Worm (Caenorhabditis elegans) whole organism, L4/young adult: Measurements from ENCODE around the gene D1086.21.

Experiments used
- W03F9.2 ChIP-seq: fragments of 150-350 bp; optimal IDR thresholded peaks from 2 replicates; lab custom pipeline; 2014; ENCODE audit warnings: missing biosample characterization, missing genetic modification characterization
- dao-5 ChIP-seq: sonication (generic microtip); optimal IDR thresholded peaks from 2 replicates; lab custom pipeline; 2016; ENCODE audit warnings: missing genotype, missing genetic modification characterization, moderate library complexity, missing compliant biosample characterization
- him-1 ChIP-seq: sonication (generic microtip); optimal IDR thresholded peaks from 2 replicates; lab custom pipeline; 2016; ENCODE audit warnings: missing genotype, missing genetic modification reagents, missing genetic modification characterization, missing compliant biosample characterization

The D1086.21 gene

DNA sequence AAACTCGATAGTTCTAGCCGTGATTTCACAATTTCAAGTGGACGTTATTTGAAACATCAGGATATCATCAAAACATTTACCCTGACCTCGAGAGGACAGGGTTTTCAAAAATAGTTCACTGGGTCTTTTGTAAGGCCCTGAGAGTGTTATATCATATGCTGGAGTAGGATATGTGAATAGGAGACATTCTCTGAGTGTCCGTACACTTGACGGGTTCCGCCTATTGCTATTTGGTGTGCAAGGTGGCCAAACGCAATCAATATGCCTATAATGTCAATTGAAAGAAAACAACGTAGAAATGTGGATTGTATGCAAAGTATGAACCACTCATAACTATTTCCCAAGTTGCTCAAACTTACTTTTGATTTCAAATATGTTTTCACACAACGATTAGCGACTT, 32.8 kb downstream of the D1086.21 start:
- TF ChIP-seq him-1 = no peak
- no peak for TF ChIP-seq W03F9.2 (tag; lab: Kevin White, UChicago)
- TF ChIP-seq dao-5 (tag; lab: Kevin White, UChicago) = no peak

DNA sequence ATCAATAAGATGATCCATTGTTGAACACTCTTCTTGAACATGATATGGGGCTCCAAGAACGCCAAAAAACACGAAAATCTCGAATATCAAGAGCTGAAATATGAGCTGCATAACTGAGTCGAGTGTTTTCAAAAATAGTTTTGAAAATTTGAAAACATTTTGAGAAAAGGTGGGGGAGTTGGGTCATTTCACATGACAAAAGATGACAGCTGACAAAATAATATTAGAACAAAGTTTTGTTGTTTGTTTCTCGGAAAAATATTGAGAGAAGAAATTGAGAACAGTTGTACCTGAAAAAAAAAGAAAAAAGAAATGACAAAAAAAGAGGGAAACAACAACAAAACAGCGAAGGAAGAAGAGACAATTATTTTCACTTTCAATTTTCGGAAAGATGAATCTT, 34.0 kb downstream of the D1086.21 start, which contains the start of the genes D1086.2 and D1086.1:
Gene D1086.2, minus strand, starts transcription at position 150 of the 400 bp plus-strand sequence.
Gene D1086.1, plus strand, starts transcription at position 340 of the 400 bp plus-strand sequence.
- no peak for TF ChIP-seq W03F9.2 (tag; lab: Kevin White, UChicago)
- TF ChIP-seq dao-5 (tag; lab: Kevin White, UChicago) = no peak
- no peak for TF ChIP-seq him-1

DNA sequence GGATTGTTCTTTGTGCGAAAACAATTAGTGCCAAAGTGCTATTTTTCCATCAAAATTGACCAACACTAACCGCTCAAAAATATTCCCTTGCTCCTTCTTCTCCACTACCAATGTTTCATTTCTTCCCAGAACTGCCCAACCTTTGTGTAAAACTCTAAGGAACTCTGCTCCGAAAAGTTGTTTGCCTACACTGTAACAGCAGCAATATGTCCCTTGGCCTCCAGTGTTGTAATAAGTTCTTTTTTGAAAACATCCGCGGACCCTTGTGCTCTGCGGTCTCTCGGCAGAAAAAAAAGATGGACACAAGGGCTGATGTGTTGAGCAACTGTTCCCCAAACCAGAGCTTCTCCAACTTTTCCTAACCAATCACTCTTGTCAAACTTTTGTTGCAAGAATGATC, 36.4 kb downstream of the D1086.21 start, which contains the start of gene D1086.12:
Gene D1086.12, plus strand, starts transcription at position 301 of the 400 bp plus-strand sequence.
- TF ChIP-seq him-1 (no peak), W03F9.2 (tag; lab: Kevin White, UChicago) (no peak), dao-5 (tag; lab: Kevin White, UChicago) (no peak)

DNA sequence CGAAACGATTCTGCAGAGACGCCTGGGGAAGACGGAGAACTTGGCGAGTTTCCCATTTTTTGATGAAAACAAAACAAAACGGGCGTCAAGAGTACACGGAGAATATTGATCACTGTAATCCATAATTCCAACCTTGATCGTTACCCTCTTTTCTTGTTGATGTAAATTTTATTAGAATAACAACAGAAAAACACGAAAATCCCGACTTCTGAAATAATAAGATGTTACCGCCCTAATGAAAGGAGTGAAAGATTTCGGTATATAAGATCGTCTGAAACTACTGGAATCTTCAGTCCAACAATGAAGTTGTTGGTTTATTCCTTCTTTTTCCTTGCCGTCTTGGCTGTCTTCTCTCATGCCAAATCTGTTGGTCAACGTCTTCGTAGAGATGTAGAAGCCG, 39.4 kb downstream of the D1086.21 start, which contains the start of gene D1086.9:
Gene D1086.9, plus strand, starts transcription at position 301 of the 400 bp plus-strand sequence.
- TF ChIP-seq him-1 (no peak), dao-5 (tag; lab: Kevin White, UChicago) (no peak), W03F9.2 (tag; lab: Kevin White, UChicago) (no peak)

DNA sequence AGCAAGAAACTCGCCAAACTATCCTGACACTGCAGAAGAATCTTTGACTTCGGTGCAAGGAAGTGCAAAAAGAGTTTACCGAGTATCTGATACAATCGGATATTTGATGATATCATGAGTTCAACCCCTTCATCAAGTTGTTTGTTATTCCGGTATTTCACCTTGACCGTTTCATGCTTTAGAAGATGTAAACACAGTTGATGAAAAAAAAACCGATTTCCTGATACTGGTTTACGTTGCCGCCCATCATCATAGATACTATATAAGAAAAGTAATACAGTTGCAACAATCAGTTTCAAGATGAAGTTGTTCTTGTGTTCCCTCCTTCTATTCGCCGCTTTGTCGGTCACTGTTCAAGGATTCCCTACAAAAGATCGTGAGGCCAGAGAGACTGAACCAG, 43.0 kb downstream of the D1086.21 start, which contains the start of gene H39E23.3:
Gene H39E23.3, plus strand, starts transcription at position 301 of the 400 bp plus-strand sequence.
- no peak for TF ChIP-seq him-1
- TF ChIP-seq W03F9.2 (tag; lab: Kevin White, UChicago) = no peak
- no peak for TF ChIP-seq dao-5 (tag; lab: Kevin White, UChicago)

DNA sequence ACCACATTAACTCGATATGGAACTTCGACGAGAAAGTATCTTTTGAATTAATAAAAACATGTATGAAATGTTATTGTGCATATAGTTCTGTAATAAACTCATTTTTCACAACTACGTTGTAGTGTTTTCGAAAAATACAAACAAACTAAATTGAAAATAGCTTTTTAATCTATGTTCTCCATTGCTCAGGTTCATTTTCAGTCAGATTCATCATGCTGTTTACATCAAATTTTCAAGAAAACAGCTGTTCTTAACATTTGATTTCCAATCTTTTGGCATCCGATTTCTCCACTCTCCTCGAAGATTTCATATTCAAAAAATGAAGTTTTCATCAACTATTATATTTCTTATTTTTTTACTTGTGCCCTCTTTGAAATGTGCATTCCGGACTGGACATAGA, 45.5 kb downstream of the D1086.21 start, which contains the start of gene H39E23.2:
Gene H39E23.2, plus strand, starts transcription at position 301 of the 400 bp plus-strand sequence.
- TF ChIP-seq him-1 = no peak
- no peak for TF ChIP-seq W03F9.2 (tag; lab: Kevin White, UChicago)
- no peak for TF ChIP-seq dao-5 (tag; lab: Kevin White, UChicago)
